Worm (Caenorhabditis elegans): ENCODE results near the gene spig-7.

The spig-7 gene

ce11 chrV:1534315-1534714 lies 39.7 kb downstream of the spig-7 start, which contains the start of gene trx-5 (continued):
- TF ChIP-seq Y5F2A.4 (GFP tag; optimal IDR thresholded peaks at IDR 0.05), result no peak
- TF ChIP-seq D1046.2 (GFP tag; IDR thresholded peaks at IDR 0.05), result no peak

- TF ChIP-seq nhr-10 (tag; optimal IDR thresholded peaks at IDR 0.05), result no peak
- TF ChIP-seq duxl-1 (tag; optimal IDR thresholded peaks at IDR 0.05; ENCODE audit: poor library complexity), result no peak
These were observed 42.4 kb downstream of the spig-7 start, which contains the start of gene K02H11.9 for ce11 chrV:1536979-1537378. Gene K02H11.9, minus strand, starts transcription at chrV:1537079.

ce11 chrV:1538842-1539241 lies 44.3 kb downstream of the spig-7 start:
- TF ChIP-seq lsy-2 (tag; optimal IDR thresholded peaks at IDR 0.05) (no peak), unc-62 (GFP tag; optimal IDR thresholded peaks at IDR 0.05 in 1 of 2) (peak in 1 of 2 experiments; percentile 93), unc-62 (tag; optimal IDR thresholded peaks at IDR 0.05) (no peak)

- TF ChIP-seq T26A8.4 (GFP tag; IDR thresholded peaks at IDR 0.05), result no peak
- TF ChIP-seq aha-1 (tag), result peak; percentile 94
These were observed 45.7 kb downstream of the spig-7 start for ce11 chrV:1540249-1540648.

- TF ChIP-seq ceh-32 (tag; optimal IDR thresholded peaks at IDR 0.05; ENCODE audit: poor library complexity), result no peak
- peak; percentile 1 for TF ChIP-seq nhr-28 (tag; optimal IDR thresholded peaks at IDR 0.05)
- TF ChIP-seq pqm-1 (tag; optimal IDR thresholded peaks at IDR 0.05), result peak; percentile 20
- no peak for TF ChIP-seq dve-1 (tag; optimal IDR thresholded peaks at IDR 0.05; ENCODE audit: insufficient read depth)
- no peak for TF ChIP-seq lsy-2 (tag; optimal IDR thresholded peaks at IDR 0.05)
These were observed 47.2 kb downstream of the spig-7 start, which contains the start of gene oac-31 for ce11 chrV:1541786-1542185. Gene oac-31, minus strand, starts transcription at chrV:1541886.

Measured in whole organism, L4 larva.